Worm (Caenorhabditis elegans) whole organism, early embryonic: ENCODE measurements around the gene Y10G11A.1.

Experiments
- aly-1 ChIP-seq: sonication (generic microtip); optimal IDR thresholded peaks from 2 replicates; lab custom pipeline; 2016; ENCODE audit warnings: missing genetic modification characterization, missing compliant biosample characterization
- ama-1 ChIP-seq: fragments of 150-350 bp; optimal IDR thresholded peaks from 2 replicates; lab custom pipeline; 2014
- flt-1 ChIP-seq: fragments of 200-800 bp; sonication (Bioruptor generic); IDR thresholded peaks from 2 replicates; pipeline ENCODE4 v1.3.6; 2022; ENCODE audit warnings: missing genetic modification characterization, missing compliant biosample characterization
- hmbx-1 ChIP-seq: sonication (generic microtip); optimal IDR thresholded peaks from 2 replicates; lab custom pipeline; 2016; ENCODE audit warnings: mild to moderate bottlenecking, missing genetic modification characterization, missing compliant biosample characterization
- pes-1 ChIP-seq: fragments of 200-800 bp; sonication (Bioruptor generic); IDR thresholded peaks from 2 replicates; pipeline ENCODE4 v1.3.6; 2022; ENCODE audit warnings: missing genetic modification reagents, missing genetic modification characterization, missing compliant biosample characterization
- scrt-1 ChIP-seq: fragments of 200-800 bp; sonication (Bioruptor generic); IDR thresholded peaks from 2 replicates; pipeline ENCODE4 v1.3.6; 2022; ENCODE audit warnings: missing genetic modification characterization, missing compliant biosample characterization

DNA sequence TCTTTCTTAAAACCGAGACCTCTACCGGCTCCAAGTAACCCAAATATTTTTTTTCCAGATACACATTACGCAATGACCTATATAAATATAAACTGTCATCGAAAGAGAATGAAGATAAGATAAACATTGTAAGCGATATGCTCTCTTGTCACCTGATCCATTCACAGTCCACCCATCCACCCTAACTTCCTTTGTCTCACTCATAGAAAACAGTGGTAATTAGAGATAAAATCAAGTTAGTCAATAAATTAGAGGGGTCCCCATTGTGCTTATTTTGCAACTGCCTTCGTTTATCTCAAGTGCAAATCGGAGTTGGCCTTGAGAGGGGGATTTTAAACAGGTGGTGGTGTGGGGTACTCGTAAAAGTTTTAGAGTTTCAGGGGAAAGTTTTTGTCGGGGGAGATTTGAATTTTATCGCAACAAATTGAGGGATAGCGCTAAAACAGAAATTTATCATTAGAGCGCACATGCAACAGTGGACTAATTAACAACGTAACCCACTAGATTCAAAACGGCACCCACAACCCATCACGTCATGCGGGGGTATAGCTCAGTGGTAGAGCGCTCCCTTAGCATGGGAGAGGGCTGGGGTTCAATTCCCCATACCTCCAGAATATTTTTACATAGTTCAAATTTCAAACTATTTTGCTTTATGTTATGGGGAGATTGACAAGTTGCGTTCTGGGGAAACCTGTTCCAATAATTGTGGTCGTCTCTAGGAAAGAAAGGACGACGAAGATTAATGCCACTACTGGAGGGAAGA is 26.4 kb upstream of the Y10G11A.1 start:
- TF ChIP-seq pes-1 (GFP tag; lab: Robert Waterston, UW) (peak; percentile 90), ama-1 (lab: Kevin White, UChicago) (peak; percentile 74), aly-1 (peak; percentile 82), hmbx-1 (no peak), scrt-1 (GFP tag; lab: Robert Waterston, UW) (peak; percentile 82), flt-1 (GFP tag; lab: Robert Waterston, UW) (peak; percentile 85)
